Worm (Caenorhabditis elegans) whole organism, L3 larva: Measurements from ENCODE around the gene elt-3.

Source experiments
- ZK546.5 ChIP-seq: sonication (generic microtip); optimal IDR thresholded peaks from 2 replicates; lab custom pipeline; 2017; ENCODE audit warnings: missing biosample characterization, missing genetic modification characterization
- elt-3 ChIP-seq, 3 experiments: fragments of 150-350 bp in 1 of 3; sonication (generic microtip) in 2 of 3; optimal IDR thresholded peaks; 2 replicates in 2 of 3; 4 replicates in 1 of 3; lab custom pipeline; 2014 to 2017; ENCODE audit warnings: missing biosample characterization in 3 of 3, missing genetic modification characterization in 3 of 3
- nhr-12 ChIP-seq: fragments of 150-350 bp; optimal IDR thresholded peaks from 2 replicates; lab custom pipeline; 2014; ENCODE audit warnings: missing biosample characterization, missing genetic modification characterization
- snpc-4 ChIP-seq: fragments of 150-350 bp; optimal IDR thresholded peaks from 2 replicates; lab custom pipeline; 2014; ENCODE audit warnings: missing biosample characterization, missing genetic modification characterization

ce11 chrX:13934574-13934973 is at the start of gene elt-3:
- TF ChIP-seq nhr-12 (tag; lab: Kevin White, UChicago) (no peak), ZK546.5 (tag; lab: Kevin White, UChicago) (no peak), elt-3 (tag; optimal IDR thresholded peaks at IDR 0.05; lab: Kevin White, UChicago) (no peak), snpc-4 (tag; lab: Kevin White, UChicago) (no peak)
